Worm (Caenorhabditis elegans) whole organism, L3 larva: ENCODE results near the gene C16C8.10.

Experiments
- R02D3.7 ChIP-seq: fragments of 150-350 bp; optimal IDR thresholded peaks from 2 replicates; lab custom pipeline; 2014; ENCODE audit warnings: missing biosample characterization, missing genetic modification characterization
- ZK546.5 ChIP-seq: sonication (generic microtip); optimal IDR thresholded peaks from 2 replicates; lab custom pipeline; 2017; ENCODE audit warnings: missing biosample characterization, missing genetic modification characterization
- ama-1 ChIP-seq: fragments of 150-350 bp; optimal IDR thresholded peaks from 2 replicates; lab custom pipeline; 2018
- ceh-28 ChIP-seq: fragments of 150-350 bp; optimal IDR thresholded peaks from 2 replicates; lab custom pipeline; 2014; ENCODE audit warnings: missing biosample characterization, missing genetic modification reagents, missing genetic modification characterization
- daf-12 ChIP-seq: fragments of 150-350 bp; optimal IDR thresholded peaks from 2 replicates; lab custom pipeline; 2014; ENCODE audit warnings: missing biosample characterization, missing genetic modification reagents, missing genetic modification characterization
- egl-5 ChIP-seq: fragments of 150-350 bp; optimal IDR thresholded peaks from 2 replicates; lab custom pipeline; 2017; ENCODE audit warnings: missing biosample characterization, missing genetic modification reagents, missing genetic modification characterization, inconsistent platforms
- elt-1 ChIP-seq: fragments of 150-350 bp; optimal IDR thresholded peaks from 2 replicates; lab custom pipeline; 2014; ENCODE audit warnings: missing biosample characterization, missing genetic modification characterization
- elt-2 ChIP-seq: sonication (generic microtip); optimal IDR thresholded peaks from 2 replicates; lab custom pipeline; 2016; ENCODE audit warnings: missing genetic modification reagents, mild to moderate bottlenecking, missing genetic modification characterization, missing compliant biosample characterization
- elt-3 ChIP-seq, 3 experiments: fragments of 150-350 bp in 1 of 3; sonication (generic microtip) in 2 of 3; optimal IDR thresholded peaks; 2 replicates in 2 of 3; 4 replicates in 1 of 3; lab custom pipeline; 2014 to 2017; ENCODE audit warnings: missing biosample characterization in 3 of 3, missing genetic modification characterization in 3 of 3
- eor-1 ChIP-seq, 2 experiments: fragments of 150-350 bp; optimal IDR thresholded peaks; 2 replicates each; lab custom pipeline; 2014 to 2018; ENCODE audit warnings: missing biosample characterization in 2 of 2, missing genetic modification characterization in 2 of 2
- fkh-10 ChIP-seq: sonication (generic microtip); optimal IDR thresholded peaks from 2 replicates; lab custom pipeline; 2017; ENCODE audit warnings: missing biosample characterization, missing genetic modification reagents, missing genetic modification characterization
- fkh-2 ChIP-seq: fragments of 150-350 bp; optimal IDR thresholded peaks from 2 replicates; lab custom pipeline; 2014; ENCODE audit warnings: missing biosample characterization, missing genetic modification reagents, missing genetic modification characterization
- hmg-11 ChIP-seq: sonication (generic microtip); optimal IDR thresholded peaks from 2 replicates; lab custom pipeline; 2016; ENCODE audit warnings: missing genetic modification characterization, missing compliant biosample characterization
- lin-15B ChIP-seq: fragments of 150-350 bp; optimal IDR thresholded peaks from 2 replicates; lab custom pipeline; 2014; ENCODE audit warnings: missing biosample characterization, missing genetic modification characterization
- lin-39 ChIP-seq: fragments of 150-350 bp; optimal IDR thresholded peaks from 2 replicates; lab custom pipeline; 2018; ENCODE audit warnings: missing biosample characterization, missing genetic modification reagents, missing genetic modification characterization
- lsy-12 ChIP-seq: sonication (generic microtip); optimal IDR thresholded peaks from 2 replicates; lab custom pipeline; 2016; ENCODE audit warnings: mild to moderate bottlenecking, missing genetic modification characterization, missing compliant biosample characterization
- mdl-1 ChIP-seq: fragments of 150-350 bp; optimal IDR thresholded peaks from 2 replicates; lab custom pipeline; 2014; ENCODE audit warnings: missing biosample characterization, missing genetic modification characterization
- mml-1 ChIP-seq: fragments of 150-350 bp; sonication (generic microtip); optimal IDR thresholded peaks from 3 replicates; lab custom pipeline; 2014; ENCODE audit warnings: missing biosample characterization, missing genetic modification characterization
- nfya-1 ChIP-seq: sonication (generic microtip); optimal IDR thresholded peaks from 2 replicates; lab custom pipeline; 2017; ENCODE audit warnings: missing genetic modification characterization, mild to moderate bottlenecking, missing compliant biosample characterization, antibody characterized with exemption, moderate library complexity; ENCODE audit not compliant: insufficient read depth
- nhr-11 ChIP-seq: fragments of 150-350 bp; optimal IDR thresholded peaks from 2 replicates; lab custom pipeline; 2014; ENCODE audit warnings: missing biosample characterization, missing genetic modification characterization
- nhr-12 ChIP-seq: fragments of 150-350 bp; optimal IDR thresholded peaks from 2 replicates; lab custom pipeline; 2014; ENCODE audit warnings: missing biosample characterization, missing genetic modification characterization
- nhr-237 ChIP-seq: fragments of 150-350 bp; optimal IDR thresholded peaks from 2 replicates; lab custom pipeline; 2014; ENCODE audit warnings: missing biosample characterization, missing genetic modification characterization
- nhr-28 ChIP-seq: fragments of 150-350 bp; optimal IDR thresholded peaks from 2 replicates; lab custom pipeline; 2014; ENCODE audit warnings: missing biosample characterization, missing genetic modification characterization
- nhr-67 ChIP-seq: fragments of 150-350 bp; optimal IDR thresholded peaks from 2 replicates; lab custom pipeline; 2014; ENCODE audit warnings: missing biosample characterization, missing genetic modification characterization
- nhr-76 ChIP-seq: fragments of 150-350 bp; sonication (generic microtip); optimal IDR thresholded peaks from 5 replicates; lab custom pipeline; 2014; ENCODE audit warnings: missing biosample characterization, missing genetic modification characterization
- nhr-77 ChIP-seq: fragments of 150-350 bp; optimal IDR thresholded peaks from 2 replicates; lab custom pipeline; 2014; ENCODE audit warnings: missing biosample characterization, missing genetic modification characterization
- pha-4 ChIP-seq: fragments of 150-350 bp; optimal IDR thresholded peaks from 2 replicates; lab custom pipeline; 2014; ENCODE audit warnings: missing biosample characterization, missing genetic modification reagents, missing genetic modification characterization
- sea-2 ChIP-seq: fragments of 150-350 bp; sonication (generic microtip); optimal IDR thresholded peaks from 4 replicates; lab custom pipeline; 2014; ENCODE audit warnings: missing biosample characterization, missing genetic modification reagents, missing genetic modification characterization
- skn-1 ChIP-seq: fragments of 150-350 bp; optimal IDR thresholded peaks from 2 replicates; lab custom pipeline; 2014; ENCODE audit warnings: missing biosample characterization, missing genetic modification characterization
- tbx-2 ChIP-seq: sonication (generic microtip); optimal IDR thresholded peaks from 2 replicates; lab custom pipeline; 2016; ENCODE audit warnings: mild to moderate bottlenecking, missing genetic modification characterization, missing compliant biosample characterization
- zag-1 ChIP-seq: fragments of 150-350 bp; optimal IDR thresholded peaks from 2 replicates; lab custom pipeline; 2014; ENCODE audit warnings: missing biosample characterization, missing genetic modification characterization
- ztf-11 ChIP-seq: fragments of 150-350 bp; optimal IDR thresholded peaks from 2 replicates; lab custom pipeline; 2014; ENCODE audit warnings: missing biosample characterization, missing genetic modification characterization

Gene C16C8.10

DNA sequence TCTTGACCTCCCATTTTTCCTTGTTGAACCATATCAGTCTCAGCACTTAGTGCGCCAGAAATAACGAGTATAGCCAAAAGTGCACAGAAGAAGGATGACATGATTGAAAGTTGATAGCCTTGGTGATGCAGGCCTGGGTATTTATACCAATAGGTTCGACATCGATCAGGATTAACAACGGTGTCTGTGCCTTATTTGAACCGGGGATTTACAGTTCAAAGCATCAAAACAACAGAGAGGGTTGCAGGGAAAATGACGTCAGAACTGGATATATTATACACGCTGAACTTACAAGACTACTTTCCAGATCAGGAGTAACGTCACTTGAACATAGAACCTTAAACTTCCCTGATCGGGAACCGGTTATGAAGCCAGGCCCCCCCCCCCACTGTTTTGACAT lies 7.8 kb upstream of the C16C8.10 start, which contains the start of gene Y49F6B.12:
Gene Y49F6B.12, minus strand, starts transcription at position 101 of the 400 bp plus-strand sequence.
- TF ChIP-seq ztf-11 (tag; lab: Kevin White, UChicago) = no peak
- TF ChIP-seq nhr-77 (tag; lab: Kevin White, UChicago) = no peak
- TF ChIP-seq lsy-12 (tag; lab: Kevin White, UChicago) = no peak
- TF ChIP-seq eor-1 (tag; optimal IDR thresholded peaks at IDR 0.05; lab: Kevin White, UChicago) = no peak
- TF ChIP-seq ZK546.5 (tag; lab: Kevin White, UChicago) = no peak

DNA sequence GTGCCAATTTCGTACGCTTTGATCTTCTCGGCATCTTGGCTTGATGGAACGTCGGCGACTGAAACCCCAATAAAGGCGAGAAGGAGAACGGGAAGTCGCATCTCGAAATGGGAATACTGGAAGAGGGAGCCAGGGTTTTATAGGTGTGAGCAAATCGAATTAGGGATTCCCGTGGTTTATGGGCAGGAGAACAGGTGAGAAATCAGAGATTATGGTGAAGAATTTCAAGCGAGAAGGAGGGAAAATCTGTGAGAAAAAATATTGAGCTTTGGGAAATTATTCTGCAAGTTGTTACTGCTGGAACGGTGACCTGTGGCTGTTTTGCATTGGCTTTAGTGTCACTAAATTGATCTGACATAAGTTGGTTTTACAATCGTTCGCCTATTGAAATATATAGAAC lies 7.1 kb upstream of the C16C8.10 start, which contains the start of gene Y49F6B.13:
Gene Y49F6B.13, minus strand, starts transcription at position 101 of the 400 bp plus-strand sequence.
- TF ChIP-seq sea-2 (GFP tag; lab: Kevin White, UChicago) (no peak), lin-15B (tag; lab: Kevin White, UChicago) (no peak), skn-1 (tag; lab: Kevin White, UChicago) (no peak), elt-3 (tag; optimal IDR thresholded peaks at IDR 0.05; lab: Kevin White, UChicago) (no peak), zag-1 (no peak), nhr-237 (tag; lab: Kevin White, UChicago) (no peak), mdl-1 (tag; lab: Kevin White, UChicago) (no peak), eor-1 (tag; optimal IDR thresholded peaks at IDR 0.05; lab: Kevin White, UChicago) (no peak), ceh-28 (no peak), tbx-2 (no peak), daf-12 (tag; lab: Kevin White, UChicago) (no peak), elt-1 (tag; lab: Kevin White, UChicago) (no peak), fkh-10 (GFP tag; lab: Kevin White, UChicago) (no peak), mml-1 (no peak)

DNA sequence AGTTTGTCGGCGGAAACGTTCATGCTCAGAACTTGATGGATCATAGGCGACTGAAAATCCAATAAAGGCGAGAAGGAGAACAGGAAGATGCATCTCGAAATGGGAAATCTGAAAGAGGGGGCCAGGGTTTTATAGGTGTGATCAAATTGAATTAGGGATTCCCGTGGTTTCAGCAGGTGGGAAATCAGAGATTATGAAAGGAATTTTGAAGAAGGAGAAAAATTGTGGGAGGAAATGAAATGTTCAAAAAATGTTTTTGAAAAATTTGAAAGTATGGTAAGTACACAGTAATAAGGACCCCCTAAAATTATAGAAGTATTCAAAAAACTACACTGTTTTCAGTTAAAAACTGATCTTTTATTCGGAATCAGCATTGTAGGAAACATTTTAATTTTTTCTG lies 6.1 kb upstream of the C16C8.10 start, which contains the start of gene Y49F6B.20:
Gene Y49F6B.20, minus strand, starts transcription at position 101 of the 400 bp plus-strand sequence.
- TF ChIP-seq nhr-237 (tag; lab: Kevin White, UChicago) (no peak), ztf-11 (tag; lab: Kevin White, UChicago) (no peak), lin-15B (tag; lab: Kevin White, UChicago) (no peak)

DNA sequence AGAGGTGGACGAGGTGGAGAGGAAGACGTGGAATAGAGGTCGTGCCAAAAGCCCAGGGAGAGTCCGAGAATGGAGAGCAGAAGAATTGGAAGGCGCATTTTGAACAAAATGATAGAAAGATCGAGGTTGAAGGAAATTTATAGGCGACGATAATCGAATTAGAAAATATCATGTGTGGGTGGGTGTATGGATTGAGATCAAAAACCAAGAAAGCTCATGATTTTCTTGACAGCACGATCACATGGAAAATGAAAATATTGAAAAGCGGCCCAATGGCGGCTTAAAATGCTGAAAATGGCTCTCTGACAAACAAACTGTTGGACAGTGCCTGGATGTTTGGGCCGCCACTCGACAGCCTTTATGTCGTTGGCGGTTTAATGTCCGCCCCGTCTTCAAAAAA lies 1.4 kb downstream of the C16C8.10 start, which contains the start of gene C16C8.9:
Gene C16C8.9, minus strand, starts transcription at position 101 of the 400 bp plus-strand sequence.
- TF ChIP-seq elt-1 (tag; lab: Kevin White, UChicago) = no peak
- no peak for TF ChIP-seq ama-1
- TF ChIP-seq ceh-28 = no peak
- TF ChIP-seq nfya-1 (tag; lab: Kevin White, UChicago) = no peak
- no peak for TF ChIP-seq elt-3 (tag; optimal IDR thresholded peaks at IDR 0.05; lab: Kevin White, UChicago)
- no peak for TF ChIP-seq pha-4 (tag; lab: Kevin White, UChicago)
- no peak for TF ChIP-seq ZK546.5 (tag; lab: Kevin White, UChicago)
- TF ChIP-seq fkh-2 (tag; lab: Kevin White, UChicago) = no peak
- no peak for TF ChIP-seq nhr-77 (tag; lab: Kevin White, UChicago)
- TF ChIP-seq nhr-28 (tag; lab: Kevin White, UChicago) = no peak
- TF ChIP-seq hmg-11 (tag; lab: Kevin White, UChicago) = no peak
- TF ChIP-seq nhr-11 (tag; lab: Kevin White, UChicago) = no peak
- no peak for TF ChIP-seq lin-39 (tag; lab: Kevin White, UChicago)
- no peak for TF ChIP-seq mdl-1 (tag; lab: Kevin White, UChicago)

DNA sequence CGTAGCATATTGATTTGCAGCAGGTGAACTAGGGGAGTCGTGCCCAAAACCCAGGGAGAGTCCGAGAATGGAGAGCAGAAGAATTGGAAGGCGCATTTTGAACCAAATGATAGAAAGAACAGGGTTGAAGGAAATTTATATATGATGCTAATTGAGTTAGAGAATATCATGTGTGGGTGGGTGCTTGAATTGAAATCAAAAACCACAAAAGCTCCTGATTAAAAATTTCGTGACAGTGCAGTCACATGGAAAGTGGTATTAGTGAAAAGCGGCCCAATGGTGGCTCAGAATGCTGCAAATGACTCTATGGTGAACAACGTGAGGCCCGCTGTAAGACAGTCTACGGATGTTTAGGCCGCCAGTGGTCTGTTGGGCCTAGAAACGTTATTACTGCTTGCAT lies 2.9 kb downstream of the C16C8.10 start, which contains the start of gene C16C8.8:
Gene C16C8.8, minus strand, starts transcription at position 101 of the 400 bp plus-strand sequence.
- no peak for TF ChIP-seq nhr-76 (tag; lab: Kevin White, UChicago)
- TF ChIP-seq nhr-67 (tag; lab: Kevin White, UChicago) = no peak
- no peak for TF ChIP-seq elt-2 (tag; lab: Kevin White, UChicago)
- no peak for TF ChIP-seq egl-5 (tag; lab: Kevin White, UChicago)
- no peak for TF ChIP-seq pha-4 (tag; lab: Kevin White, UChicago)
- TF ChIP-seq nhr-28 (tag; lab: Kevin White, UChicago) = no peak
- no peak for TF ChIP-seq nhr-12 (tag; lab: Kevin White, UChicago)

DNA sequence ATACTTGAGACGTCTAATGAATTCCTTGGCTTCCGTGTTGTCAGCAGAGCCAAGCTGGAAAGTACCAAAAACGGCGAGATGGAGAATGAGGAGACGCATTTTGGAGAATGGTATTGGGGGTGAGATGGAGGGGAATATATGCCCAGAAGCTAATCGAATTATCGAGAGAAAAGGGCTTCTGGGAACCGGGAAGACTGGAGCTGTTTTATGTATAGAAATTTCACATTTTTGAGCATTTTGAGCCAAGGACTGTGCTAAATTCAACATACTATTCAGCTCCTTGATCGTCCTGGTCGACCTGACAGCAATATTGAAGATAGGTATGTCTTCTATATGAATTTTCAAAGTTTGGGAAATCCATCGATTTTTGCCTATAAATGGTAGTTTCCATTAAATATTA lies 4.4 kb downstream of the C16C8.10 start, which contains the start of gene C16C8.7:
Gene C16C8.7, minus strand, starts transcription at position 101 of the 400 bp plus-strand sequence.
- TF ChIP-seq elt-1 (tag; lab: Kevin White, UChicago) = no peak
- TF ChIP-seq zag-1 = no peak
- TF ChIP-seq nhr-76 (tag; lab: Kevin White, UChicago) = no peak
- no peak for TF ChIP-seq egl-5 (tag; lab: Kevin White, UChicago)
- TF ChIP-seq lsy-12 (tag; lab: Kevin White, UChicago) = no peak
- no peak for TF ChIP-seq sea-2 (GFP tag; lab: Kevin White, UChicago)
- TF ChIP-seq nhr-77 (tag; lab: Kevin White, UChicago) = no peak
- TF ChIP-seq nhr-12 (tag; lab: Kevin White, UChicago) = no peak
- no peak for TF ChIP-seq R02D3.7 (tag; lab: Kevin White, UChicago)
